Fruit fly (Drosophila melanogaster) whole organism, embryonic: Measurements from ENCODE around the gene RanGAP.

ENCODE experiments used
- BEAF-32 ChIP-seq: fragments of 200-800 bp; sonication (Bioruptor generic); optimal IDR thresholded peaks from 3 replicates; lab custom pipeline; 2017; ENCODE audit warnings: missing biosample characterization, missing genetic modification characterization, mild to moderate bottlenecking, moderate library complexity, missing genetic modification reagents
- CG10209 ChIP-seq: fragments of 200-800 bp; sonication (Bioruptor generic); optimal IDR thresholded peaks from 3 replicates; lab custom pipeline; 2017; ENCODE audit warnings: missing biosample characterization, mild to moderate bottlenecking, missing genetic modification characterization, missing genetic modification reagents
- CG10462 ChIP-seq: fragments of 200-800 bp; sonication (Bioruptor generic); optimal IDR thresholded peaks from 2 replicates; lab custom pipeline; 2016; ENCODE audit warnings: missing biosample characterization, missing genetic modification characterization
- CG13624 ChIP-seq: fragments of 200-800 bp; sonication (Bioruptor generic); optimal IDR thresholded peaks from 2 replicates; lab custom pipeline; 2016; ENCODE audit warnings: missing biosample characterization, missing genetic modification characterization
- CG14441 ChIP-seq: fragments of 200-800 bp; sonication (Bioruptor generic); IDR thresholded peaks from 2 replicates; pipeline ENCODE4 v1.3.6; 2022; ENCODE audit warnings: missing biosample characterization, missing genetic modification characterization
- CG4404 ChIP-seq: fragments of 200-800 bp; sonication (Bioruptor generic); IDR thresholded peaks from 2 replicates; pipeline ENCODE4 v1.3.6; 2022; ENCODE audit warnings: missing biosample characterization, missing genetic modification characterization
- CG7357 ChIP-seq: fragments of 200-800 bp; sonication (Bioruptor generic); IDR thresholded peaks from 3 replicates; pipeline ENCODE4 v1.3.6; 2022; ENCODE audit warnings: missing biosample characterization, missing genetic modification characterization
- Mes4 ChIP-seq: fragments of 200-800 bp; sonication (Bioruptor generic); optimal IDR thresholded peaks from 2 replicates; lab custom pipeline; 2016; ENCODE audit warnings: missing biosample characterization, missing genetic modification characterization
- cad ChIP-seq: fragments of >200 bp; optimal IDR thresholded peaks from 2 replicates; lab custom pipeline; 2017; ENCODE audit warnings: missing biosample characterization, missing genetic modification characterization
- ham ChIP-seq: fragments of 200-800 bp; sonication (Bioruptor generic); IDR thresholded peaks from 2 replicates; pipeline ENCODE4 v1.3.6; 2022; ENCODE audit warnings: missing biosample characterization, missing genetic modification characterization
- pita ChIP-seq: fragments of 200-800 bp; sonication (Bioruptor generic); optimal IDR thresholded peaks from 2 replicates; lab custom pipeline; 2017; ENCODE audit warnings: missing biosample characterization, mild to moderate bottlenecking, missing genetic modification characterization
- ro ChIP-seq: fragments of 200-800 bp; sonication (Bioruptor generic); IDR thresholded peaks from 2 replicates; pipeline ENCODE4 v1.3.6; 2022; ENCODE audit warnings: missing biosample characterization, missing genetic modification characterization

DNA sequence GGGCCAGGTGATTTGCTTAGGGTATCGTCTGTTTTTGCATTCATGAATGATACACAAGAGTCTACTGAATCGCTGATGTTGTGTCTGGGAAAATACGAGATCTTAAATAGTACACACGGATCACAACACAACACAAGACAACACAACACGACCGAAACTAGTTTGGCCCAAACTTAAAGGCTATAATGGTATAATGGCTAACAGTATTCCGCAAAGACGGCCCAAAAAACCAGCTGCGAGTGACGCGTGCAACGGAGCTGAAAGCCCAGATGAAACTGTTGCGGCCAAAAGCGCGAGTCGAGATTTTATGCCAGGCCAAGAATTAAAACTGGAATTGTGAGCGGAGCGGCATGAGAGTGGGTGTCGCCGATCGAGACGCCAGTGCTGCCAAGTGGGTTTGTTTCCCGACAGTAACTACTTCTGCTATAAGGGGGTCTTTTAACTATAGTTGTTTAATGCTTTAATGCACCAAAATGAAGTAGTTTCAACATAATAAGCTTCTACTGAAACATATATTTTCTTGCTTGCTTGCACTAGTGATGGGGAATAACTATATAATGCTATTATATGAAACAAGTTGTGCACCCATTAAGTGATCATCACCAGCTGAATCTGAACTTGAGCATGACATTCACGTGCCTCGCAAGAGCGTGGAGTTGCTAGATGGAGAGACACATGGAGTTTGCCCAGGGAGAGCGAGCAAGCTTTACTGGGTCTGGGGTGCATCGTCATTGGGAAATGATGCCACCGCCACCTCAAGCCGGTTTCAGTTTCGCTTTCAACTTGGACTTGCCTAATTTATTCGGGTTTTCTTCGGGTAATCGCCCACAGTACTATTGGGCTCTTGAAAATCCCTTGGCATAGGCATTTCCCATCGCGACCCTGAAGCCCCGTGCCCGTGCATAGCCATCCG is 2.8 kb upstream of the RanGAP start:
- no peak for TF ChIP-seq ro (GFP tag; lab: Robert Waterston, UW)
- no peak for TF ChIP-seq Mes4 (GFP tag; lab: Kevin White, UChicago)
- TF ChIP-seq ham = no peak
- TF ChIP-seq cad (GFP tag; lab: Kevin White, UChicago) = no peak
- TF ChIP-seq CG13624 = no peak
- TF ChIP-seq BEAF-32 = no peak
- no peak for TF ChIP-seq pita
- no peak for TF ChIP-seq CG10462 (GFP tag; lab: Kevin White, UChicago)
- TF ChIP-seq CG10209 (GFP tag; lab: Kevin White, UChicago) = no peak
- no peak for TF ChIP-seq CG4404 (GFP tag; lab: Robert Waterston, UW)
- no peak for TF ChIP-seq CG7357 (GFP tag; lab: Robert Waterston, UW)
- TF ChIP-seq CG14441 (GFP tag; lab: Robert Waterston, UW) = no peak
